Worm (Caenorhabditis elegans): Measurements from ENCODE around the gene fbxb-83.
"Not testable (repeated sequence)": the region's sequence is repeated elsewhere in the genome, so short reads cannot be mapped to it uniquely, and the experiment has no call there.

fbxb-83 gene

ce11 chrIII:117210-117609, 27.8 kb downstream of the fbxb-83 start, which contains the start of gene C29F9.5:
Gene C29F9.5 (plus strand): TSS chrIII:117510.
- TF ChIP-seq T22C8.4 (GFP tag; IDR thresholded peaks at IDR 0.05), result no peak
- no peak for TF ChIP-seq klf-2 (GFP tag; conservative IDR thresholded peaks at IDR 0.05)
- no peak for TF ChIP-seq med-1 (GFP tag; optimal IDR thresholded peaks at IDR 0.05; ENCODE audit: insufficient read depth)
- no peak for TF ChIP-seq tab-1 (GFP tag; IDR thresholded peaks at IDR 0.05)
- no peak for TF ChIP-seq cog-1 (tag; optimal IDR thresholded peaks at IDR 0.05)
- no peak for TF ChIP-seq ztf-23 (GFP tag; IDR thresholded peaks at IDR 0.05)
- TF ChIP-seq flt-1 (GFP tag; IDR thresholded peaks at IDR 0.05), result no peak
- no peak for TF ChIP-seq ztf-29 (GFP tag; IDR thresholded peaks at IDR 0.05)
- TF ChIP-seq ref-1 (GFP tag; conservative IDR thresholded peaks at IDR 0.05), result no peak

DNA sequence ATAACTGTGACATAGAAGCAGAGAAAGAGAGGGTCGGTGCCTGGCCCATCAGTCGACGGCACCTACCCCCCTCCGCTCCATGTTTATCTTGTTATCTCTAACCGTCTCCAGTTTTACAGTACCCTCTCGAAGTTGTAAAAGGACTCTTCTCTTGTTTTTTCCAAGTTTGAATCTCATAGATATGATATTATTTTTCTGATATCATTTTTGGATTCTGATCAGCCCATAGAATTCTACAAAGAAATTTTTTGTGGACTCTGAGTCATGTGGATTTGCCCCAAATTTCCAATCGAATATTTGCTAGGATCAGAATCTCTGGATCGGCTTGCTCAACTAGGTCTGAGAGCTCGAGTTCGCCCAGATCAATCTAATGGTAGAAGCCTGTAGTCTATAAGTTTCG, 30.4 kb downstream of the fbxb-83 start, which contains the start of gene C29F9.6:
Gene C29F9.6, plus strand, starts transcription at position 301 of the 400 bp plus-strand sequence.
- TF ChIP-seq T22C8.4 (GFP tag; IDR thresholded peaks at IDR 0.05) (no peak), med-1 (GFP tag; optimal IDR thresholded peaks at IDR 0.05; ENCODE audit: insufficient read depth) (no peak), tab-1 (GFP tag; IDR thresholded peaks at IDR 0.05) (no peak), klf-2 (GFP tag; conservative IDR thresholded peaks at IDR 0.05) (no peak), ztf-23 (GFP tag; IDR thresholded peaks at IDR 0.05) (no peak), ref-1 (GFP tag; conservative IDR thresholded peaks at IDR 0.05) (no peak), ztf-29 (GFP tag; IDR thresholded peaks at IDR 0.05) (no peak), flt-1 (GFP tag; IDR thresholded peaks at IDR 0.05) (no peak)

ce11 chrIII:98822-99221, 46.2 kb downstream of the fbxb-83 start, which contains the start of gene C29F9.9:
Gene C29F9.9 (minus strand): TSS chrIII:98922.
- not testable (repeated sequence) for TF ChIP-seq flt-1 (GFP tag; IDR thresholded peaks at IDR 0.05); med-1 (GFP tag; optimal IDR thresholded peaks at IDR 0.05; ENCODE audit: insufficient read depth); tab-1 (GFP tag; IDR thresholded peaks at IDR 0.05)

DNA sequence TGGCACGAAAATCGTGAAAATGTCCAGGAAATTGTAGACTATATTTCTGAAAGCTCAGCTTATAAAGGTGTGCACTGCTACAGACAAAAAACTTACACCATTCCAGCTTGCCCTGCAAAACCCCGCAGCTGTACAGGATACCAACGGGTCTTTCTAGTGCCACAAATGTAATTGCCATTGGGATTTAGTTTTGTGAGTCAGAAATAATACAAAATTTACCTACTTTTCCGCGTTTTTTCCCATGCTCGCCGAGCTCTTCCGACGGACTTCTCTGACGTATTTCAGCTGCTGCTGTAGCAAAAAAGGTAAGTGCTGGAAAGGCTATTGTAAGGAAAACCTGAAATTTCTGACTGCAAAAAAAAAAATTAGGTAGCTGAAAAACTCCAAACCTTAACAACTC, 48.0 kb downstream of the fbxb-83 start, which contains the start of gene C29F9.8:
Gene C29F9.8, minus strand, starts transcription at position 101 of the 400 bp plus-strand sequence.
- not testable (repeated sequence) for TF ChIP-seq med-1 (GFP tag; optimal IDR thresholded peaks at IDR 0.05; ENCODE audit: insufficient read depth); klf-2 (GFP tag; conservative IDR thresholded peaks at IDR 0.05); tab-1 (GFP tag; IDR thresholded peaks at IDR 0.05)

DNA sequence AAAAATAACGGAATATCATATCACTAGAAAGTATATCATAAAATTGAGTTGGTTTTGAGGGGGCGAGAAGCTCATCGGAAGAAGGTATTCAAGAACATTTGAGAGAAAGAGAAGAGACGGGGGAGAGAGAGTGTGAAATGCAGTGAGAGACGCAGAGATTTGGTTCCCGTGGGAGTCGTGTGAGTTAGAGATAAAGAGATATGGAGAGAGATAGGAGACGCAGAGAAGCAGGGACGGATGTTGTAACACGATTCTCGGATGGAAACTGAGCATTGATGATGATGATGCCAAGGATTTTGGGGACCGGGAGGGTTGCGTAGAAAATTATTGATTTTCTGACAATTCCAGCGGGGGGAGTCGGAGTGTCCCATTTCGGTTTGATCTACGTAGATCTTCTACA, 48.8 kb downstream of the fbxb-83 start:
- TF ChIP-seq ref-1 (GFP tag; conservative IDR thresholded peaks at IDR 0.05) (no peak), ztf-23 (GFP tag; IDR thresholded peaks at IDR 0.05) (no peak), flt-1 (GFP tag; IDR thresholded peaks at IDR 0.05) (no peak), klf-2 (GFP tag; conservative IDR thresholded peaks at IDR 0.05) (no peak), cog-1 (tag; optimal IDR thresholded peaks at IDR 0.05) (no peak), T22C8.4 (GFP tag; IDR thresholded peaks at IDR 0.05) (no peak), tab-1 (GFP tag; IDR thresholded peaks at IDR 0.05) (no peak), ztf-29 (GFP tag; IDR thresholded peaks at IDR 0.05) (no peak), med-1 (GFP tag; optimal IDR thresholded peaks at IDR 0.05; ENCODE audit: insufficient read depth) (no peak)

- TF ChIP-seq cog-1 (tag; optimal IDR thresholded peaks at IDR 0.05) (no peak), klf-2 (GFP tag; conservative IDR thresholded peaks at IDR 0.05) (no peak), ztf-23 (GFP tag; IDR thresholded peaks at IDR 0.05) (no peak), T22C8.4 (GFP tag; IDR thresholded peaks at IDR 0.05) (no peak), med-1 (GFP tag; optimal IDR thresholded peaks at IDR 0.05; ENCODE audit: insufficient read depth) (no peak), tab-1 (GFP tag; IDR thresholded peaks at IDR 0.05) (no peak), ztf-29 (GFP tag; IDR thresholded peaks at IDR 0.05) (no peak), flt-1 (GFP tag; IDR thresholded peaks at IDR 0.05) (no peak), ref-1 (GFP tag; conservative IDR thresholded peaks at IDR 0.05) (no peak)
These were observed 50.2 kb downstream of the fbxb-83 start, which contains the start of gene pat-4 for ce11 chrIII:94759-95330. Gene pat-4 (minus strand): TSS chrIII:94809.

Measured in whole organism, midembryonic.